Worm (Caenorhabditis elegans): ENCODE measurements around the gene str-69.

DNA sequence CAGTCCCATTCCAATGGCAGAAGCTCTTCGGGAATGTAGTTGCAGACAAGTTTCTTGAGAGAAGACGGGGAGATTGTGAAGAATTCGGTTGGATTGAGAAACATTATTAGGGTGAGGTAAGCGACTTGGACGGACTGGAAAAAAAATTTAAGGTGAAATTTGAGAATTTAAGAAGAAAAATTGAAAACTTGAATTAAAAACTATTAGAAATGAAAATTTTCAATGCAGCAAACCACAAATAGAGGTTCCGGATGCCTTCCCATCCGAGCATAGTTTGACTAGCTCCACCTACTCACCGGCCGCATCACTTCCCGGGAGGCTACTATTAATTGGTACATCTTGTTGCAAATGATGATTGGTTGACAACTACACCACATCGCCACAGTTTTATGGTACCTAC is 8.0 kb upstream of the str-69 start, which contains the start of gene Y73C8C.8:
- TF ChIP-seq T22C8.4 (GFP tag; IDR thresholded peaks at IDR 0.05) (no peak), cog-1 (tag; optimal IDR thresholded peaks at IDR 0.05) (no peak), ztf-29 (GFP tag; IDR thresholded peaks at IDR 0.05) (no peak), med-1 (GFP tag; optimal IDR thresholded peaks at IDR 0.05; ENCODE audit: insufficient read depth) (no peak), ref-1 (GFP tag; conservative IDR thresholded peaks at IDR 0.05) (no peak), ztf-23 (GFP tag; IDR thresholded peaks at IDR 0.05) (no peak)

All from whole organism, midembryonic.